Worm (Caenorhabditis elegans) whole organism, midembryonic: ENCODE results near the gene T27E4.7.

Experiments
- cog-1 ChIP-seq: sonication (generic microtip); optimal IDR thresholded peaks from 2 replicates; lab custom pipeline; 2016; ENCODE audit warnings: missing genetic modification characterization, missing compliant biosample characterization
- flt-1 ChIP-seq: fragments of 200-800 bp; sonication (Bioruptor generic); IDR thresholded peaks from 2 replicates; pipeline ENCODE4 v1.3.6; 2022; ENCODE audit warnings: missing genetic modification characterization, missing compliant biosample characterization
- klf-2 ChIP-seq: fragments of 200-800 bp; sonication (Bioruptor generic); conservative IDR thresholded peaks from 2 replicates; pipeline ENCODE4 v1.3.6; 2022; ENCODE audit warnings: missing genetic modification reagents, missing genetic modification characterization, missing compliant biosample characterization
- med-1 ChIP-seq: sonication (generic microtip); optimal IDR thresholded peaks from 2 replicates; lab custom pipeline; 2017; ENCODE audit warnings: missing genetic modification characterization, mild to moderate bottlenecking, missing compliant biosample characterization, antibody characterized with exemption, missing genetic modification reagents; ENCODE audit not compliant: insufficient read depth
- ref-1 ChIP-seq: fragments of 200-800 bp; sonication (Bioruptor generic); conservative IDR thresholded peaks from 2 replicates; pipeline ENCODE4 v1.3.6; 2022; ENCODE audit warnings: missing genetic modification reagents, missing genetic modification characterization, missing compliant biosample characterization
- tab-1 ChIP-seq: fragments of 200-800 bp; sonication (Bioruptor generic); IDR thresholded peaks from 2 replicates; pipeline ENCODE4 v1.3.6; 2022; ENCODE audit warnings: missing genetic modification characterization, missing compliant biosample characterization
- ztf-29 ChIP-seq: fragments of 200-800 bp; sonication (Bioruptor generic); IDR thresholded peaks from 2 replicates; pipeline ENCODE4 v1.3.6; 2022; ENCODE audit warnings: missing genetic modification reagents, missing genetic modification characterization, missing compliant biosample characterization

DNA sequence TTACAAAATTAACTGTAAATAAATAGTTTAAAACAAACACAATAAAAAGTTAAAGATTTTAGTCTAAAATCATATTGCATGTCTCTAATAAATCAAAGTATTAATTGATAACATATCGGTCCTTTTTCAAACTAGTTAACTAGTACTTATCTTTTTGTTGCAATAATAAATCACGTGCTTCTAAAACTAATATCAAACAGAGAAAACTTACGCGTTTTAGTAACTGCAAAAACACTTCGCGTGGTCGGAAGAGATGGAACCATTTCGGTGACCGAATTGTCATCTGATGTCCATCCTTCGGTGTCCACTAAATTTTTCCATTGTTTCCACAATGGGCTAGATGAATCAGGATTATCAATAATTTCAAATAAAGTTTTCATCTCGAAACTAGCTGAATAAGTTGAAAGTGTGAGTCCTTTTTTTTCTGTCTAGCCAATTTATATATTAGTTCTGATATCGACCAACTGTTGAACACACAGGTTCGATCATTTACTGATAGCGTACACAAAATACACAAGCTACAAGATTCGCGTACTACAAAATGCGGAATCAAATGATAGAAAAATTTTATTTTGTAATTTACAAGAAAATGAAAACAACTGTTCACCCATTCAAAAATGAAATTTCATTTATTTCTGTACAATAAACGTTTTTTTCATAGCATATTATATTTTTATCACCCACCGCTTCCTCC is 22.3 kb upstream of the T27E4.7 start, which contains the start of gene F21C10.9:
- TF ChIP-seq med-1 (GFP tag; lab: Kevin White, UChicago) (no peak), ztf-29 (GFP tag; lab: Robert Waterston, UW) (no peak), flt-1 (GFP tag; lab: Robert Waterston, UW) (no peak), ref-1 (no peak), cog-1 (tag; lab: Kevin White, UChicago) (no peak), tab-1 (GFP tag; lab: Robert Waterston, UW) (no peak), klf-2 (GFP tag; lab: Robert Waterston, UW) (no peak)
